Worm (Caenorhabditis elegans) whole organism, late embryonic: ENCODE data around the gene uig-1.

Experiments
- ama-1 ChIP-seq: fragments of 150-350 bp; optimal IDR thresholded peaks from 2 replicates; lab custom pipeline; 2014
- dve-1 ChIP-seq: sonication (generic microtip); optimal IDR thresholded peaks from 2 replicates; lab custom pipeline; 2017; ENCODE audit warnings: antibody characterized with exemption, mild to moderate bottlenecking, missing genetic modification characterization, missing compliant biosample characterization
- gmeb-2 ChIP-seq: sonication (generic microtip); optimal IDR thresholded peaks from 2 replicates; lab custom pipeline; 2016; ENCODE audit warnings: missing genetic modification characterization, inconsistent platforms, missing compliant biosample characterization
- lin-11 ChIP-seq: fragments of 200-800 bp; sonication (Bioruptor generic); optimal IDR thresholded peaks from 2 replicates; lab custom pipeline; 2018; ENCODE audit warnings: mild to moderate bottlenecking, missing genetic modification characterization, missing compliant biosample characterization
- nhr-11 ChIP-seq: fragments of 150-350 bp; optimal IDR thresholded peaks from 2 replicates; lab custom pipeline; 2014; ENCODE audit warnings: missing biosample characterization, missing genetic modification characterization
- pag-3 ChIP-seq: sonication (generic microtip); optimal IDR thresholded peaks from 2 replicates; lab custom pipeline; 2016; ENCODE audit warnings: missing compliant biosample characterization, missing genetic modification characterization, borderline replicate concordance
- pha-4 ChIP-seq: fragments of 150-350 bp; optimal IDR thresholded peaks from 2 replicates; lab custom pipeline; 2018; ENCODE audit warnings: missing biosample characterization, missing genetic modification reagents, missing genetic modification characterization

- TF ChIP-seq nhr-11 (tag; lab: Kevin White, UChicago) (no peak), gmeb-2 (no peak), pha-4 (tag; lab: Kevin White, UChicago) (no peak), dve-1 (tag; lab: Kevin White, UChicago) (no peak), pag-3 (tag; lab: Kevin White, UChicago) (no peak), lin-11 (tag; lab: Kevin White, UChicago) (no peak), ama-1 (lab: Kevin White, UChicago) (no peak)
Observed at ce11 chrV:13295859-13296258, at the start of gene uig-1.
